Worm (Caenorhabditis elegans): ENCODE data around the gene sdz-1.

ce11 chrIII:8674980-8675485 lies 25.1 kb downstream of the sdz-1 start, which contains the start of gene pgl-2:
- TF ChIP-seq lin-15B (tag; optimal IDR thresholded peaks at IDR 0.05) (no peak), unc-130 (tag; optimal IDR thresholded peaks at IDR 0.05) (no peak), hlh-4 (tag; optimal IDR thresholded peaks at IDR 0.05) (no peak)
